Fruit fly (Drosophila melanogaster): ENCODE data around the gene mEFG1.

The mEFG1 gene

DNA sequence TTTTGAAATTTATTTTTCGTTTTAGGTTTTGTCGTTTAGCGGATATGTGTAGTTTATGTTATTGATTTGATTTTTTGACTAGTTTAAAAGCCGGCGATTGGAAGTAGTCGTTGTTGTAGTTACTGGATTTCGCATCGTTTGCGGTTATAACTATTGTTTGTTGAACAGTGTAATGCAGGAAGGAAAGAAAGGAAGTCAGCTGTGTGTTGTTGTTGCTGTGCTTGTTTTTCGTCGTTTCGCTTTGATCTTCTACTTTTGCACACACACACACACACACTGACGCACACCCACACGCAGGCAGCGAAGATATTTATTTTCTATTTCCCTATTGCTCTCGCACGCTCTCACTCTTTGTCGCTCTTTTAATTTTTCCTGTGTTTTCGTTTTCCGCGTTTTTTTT is 3.7 kb downstream of the mEFG1 start:
- no peak for TF ChIP-seq Hr83 (GFP tag; optimal IDR thresholded peaks at IDR 0.05; ENCODE audit: poor library complexity, severe bottlenecking)
- no peak for TF ChIP-seq Sp1 (GFP tag; optimal IDR thresholded peaks at IDR 0.05)
- TF ChIP-seq dsf (GFP tag; optimal IDR thresholded peaks at IDR 0.05; ENCODE audit: borderline replicate concordance), result no peak

dm6 chr2L:7217931-7218330 is 5.0 kb downstream of the mEFG1 start:
- no peak for TF ChIP-seq lola (GFP tag; optimal IDR thresholded peaks at IDR 0.05)
- TF ChIP-seq h (GFP tag; optimal IDR thresholded peaks at IDR 0.05), result peak; percentile 27
- TF ChIP-seq N (GFP tag; optimal IDR thresholded peaks at IDR 0.05), result no peak
- TF ChIP-seq Vsx2 (GFP tag; optimal IDR thresholded peaks at IDR 0.05; ENCODE audit: partially characterized antibody), result no peak
- TF ChIP-seq Dif (GFP tag; optimal IDR thresholded peaks at IDR 0.05; ENCODE audit: partially characterized antibody), result no peak
- TF ChIP-seq usp (GFP tag; optimal IDR thresholded peaks at IDR 0.05), result no peak
- TF ChIP-seq Rel (GFP tag; optimal IDR thresholded peaks at IDR 0.05), result no peak
- TF ChIP-seq Rel (tag; optimal IDR thresholded peaks at IDR 0.05), result peak; percentile 44
- peak in 1 of 2 experiments; percentile 5 for TF ChIP-seq foxo (GFP tag; optimal IDR thresholded peaks at IDR 0.05)
- TF ChIP-seq CrebA (GFP tag; optimal IDR thresholded peaks at IDR 0.05; ENCODE audit: borderline replicate concordance), result peak; percentile 14

dm6 chr2L:7217059-7217458 is 5.8 kb downstream of the mEFG1 start:
- TF ChIP-seq sv (GFP tag; optimal IDR thresholded peaks at IDR 0.05), result no peak
- no peak for TF ChIP-seq CG9705 (GFP tag; optimal IDR thresholded peaks at IDR 0.05)
- no peak for TF ChIP-seq h (GFP tag; optimal IDR thresholded peaks at IDR 0.05)
- TF ChIP-seq jim (GFP tag; optimal IDR thresholded peaks at IDR 0.05), result no peak
- no peak for TF ChIP-seq usp (GFP tag; optimal IDR thresholded peaks at IDR 0.05)
- TF ChIP-seq br (GFP tag; optimal IDR thresholded peaks at IDR 0.05), result no peak
- no peak for TF ChIP-seq OdsH (GFP tag; optimal IDR thresholded peaks at IDR 0.05)

dm6 chr2L:7216272-7216671 is 6.6 kb downstream of the mEFG1 start:
- TF ChIP-seq sage (GFP tag; optimal IDR thresholded peaks at IDR 0.05), result no peak
- no peak for TF ChIP-seq Mio (GFP tag; optimal IDR thresholded peaks at IDR 0.05)
- no peak for TF ChIP-seq brk (GFP tag; optimal IDR thresholded peaks at IDR 0.05)
- no peak for TF ChIP-seq Dif (GFP tag; optimal IDR thresholded peaks at IDR 0.05; ENCODE audit: partially characterized antibody)
- TF ChIP-seq Dfd (GFP tag; optimal IDR thresholded peaks at IDR 0.05), result no peak

- no peak for TF ChIP-seq pan (optimal IDR thresholded peaks at IDR 0.05)
Observed at dm6 chr2L:7215657-7216056, 7.2 kb downstream of the mEFG1 start.

DNA sequence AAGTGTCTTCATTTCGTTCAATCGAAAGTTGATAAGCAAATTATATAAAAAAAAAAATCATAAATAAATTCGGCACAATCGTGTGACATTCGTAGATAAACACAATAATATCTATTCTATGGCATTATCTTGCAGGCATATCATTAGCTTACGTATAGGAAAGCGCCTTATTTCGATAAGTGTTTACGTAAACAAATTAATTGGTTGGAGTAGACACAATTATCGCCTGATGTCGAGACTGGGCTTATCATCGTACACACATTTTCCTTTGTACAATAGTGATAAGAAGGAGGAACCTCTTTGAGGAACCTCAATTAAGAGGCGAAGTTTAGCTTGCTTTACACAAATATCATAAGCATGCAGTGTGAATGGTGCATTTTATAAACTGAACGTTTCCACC is 8.0 kb downstream of the mEFG1 start:
- TF ChIP-seq Hnf4 (GFP tag; optimal IDR thresholded peaks at IDR 0.05) (no peak), brk (GFP tag; optimal IDR thresholded peaks at IDR 0.05) (peak; percentile 2)

DNA sequence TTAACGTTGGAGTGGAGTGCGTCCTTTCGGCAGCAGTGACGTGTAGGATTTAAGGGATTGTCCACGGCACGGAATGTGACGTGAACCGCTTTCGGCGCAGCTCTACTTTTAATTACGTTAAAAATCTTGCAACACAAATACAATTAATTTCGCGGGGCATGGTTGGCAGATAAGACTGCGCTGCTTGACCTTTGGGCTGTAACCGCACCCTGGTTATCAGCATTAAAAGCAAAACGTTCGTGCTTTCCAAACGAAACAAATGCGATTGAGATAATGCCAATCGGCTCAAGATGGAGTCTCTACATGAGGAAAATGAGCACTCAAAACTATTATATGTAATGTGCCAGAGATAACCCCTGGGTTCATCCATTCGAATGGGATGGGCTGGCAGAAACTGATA is 9.3 kb downstream of the mEFG1 start:
- TF ChIP-seq Rel (GFP tag; optimal IDR thresholded peaks at IDR 0.05), result no peak
- TF ChIP-seq Rel (tag; optimal IDR thresholded peaks at IDR 0.05), result no peak
- TF ChIP-seq Hr83 (GFP tag; optimal IDR thresholded peaks at IDR 0.05; ENCODE audit: poor library complexity, severe bottlenecking), result no peak
- TF ChIP-seq Dif (GFP tag; optimal IDR thresholded peaks at IDR 0.05; ENCODE audit: partially characterized antibody), result no peak
- TF ChIP-seq Jra (GFP tag; optimal IDR thresholded peaks at IDR 0.05), result no peak
- no peak for TF ChIP-seq lola (GFP tag; optimal IDR thresholded peaks at IDR 0.05)
- TF ChIP-seq usp (GFP tag; optimal IDR thresholded peaks at IDR 0.05), result no peak
- no peak for TF ChIP-seq CrebA (GFP tag; optimal IDR thresholded peaks at IDR 0.05; ENCODE audit: borderline replicate concordance)

DNA sequence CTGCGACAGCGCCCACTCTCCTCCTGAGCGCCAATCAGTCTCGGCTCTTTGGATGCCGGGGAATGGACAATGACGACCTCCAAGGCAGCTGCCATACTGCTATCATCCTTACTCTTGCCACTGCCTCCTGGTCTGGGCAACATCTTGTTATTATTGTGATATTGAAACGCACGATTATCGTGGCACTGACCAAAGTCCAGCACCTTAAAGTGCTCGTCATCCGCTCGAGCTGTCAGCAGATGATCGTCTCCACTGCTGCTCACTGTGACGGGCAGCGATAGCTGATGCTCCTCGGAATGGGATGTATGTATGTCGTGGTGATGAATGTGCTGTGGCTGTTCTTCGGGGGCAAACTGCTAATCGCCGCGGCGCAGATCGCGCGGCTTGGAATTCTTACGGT is 15.2 kb downstream of the mEFG1 start:
- TF ChIP-seq fru (GFP tag; optimal IDR thresholded peaks at IDR 0.05), result no peak
- TF ChIP-seq woc (GFP tag; optimal IDR thresholded peaks at IDR 0.05), result no peak
- no peak for TF ChIP-seq pan (optimal IDR thresholded peaks at IDR 0.05)

Data from whole organism, wandering third instar larva.